Fruit fly (Drosophila melanogaster): ENCODE measurements around the gene atk.
A peak's percentile ranks its signal among the peaks of the same experiment; 100 is the strongest.

The atk gene

DNA sequence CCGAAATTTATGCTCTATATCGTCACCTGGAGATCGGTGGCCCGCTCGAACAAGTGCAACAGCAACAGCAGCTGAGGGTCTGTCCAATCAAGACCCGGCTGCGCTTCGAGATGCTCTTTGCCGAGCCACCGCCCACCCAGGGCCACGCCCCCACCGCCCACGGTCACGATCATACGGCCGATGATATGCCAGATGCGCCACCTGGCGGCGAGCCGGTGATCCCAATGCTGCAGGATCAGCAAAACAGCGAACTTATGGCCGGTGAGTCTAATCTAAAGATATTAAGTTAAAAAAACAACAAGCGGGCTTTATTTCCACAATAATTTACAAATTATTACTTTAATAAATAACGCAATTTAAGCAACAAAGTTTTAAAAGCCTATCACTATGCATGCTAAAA, 33.5 kb upstream of the atk start (continued):
- no peak for TF ChIP-seq CG9437 (GFP tag; optimal IDR thresholded peaks at IDR 0.05)
- TF ChIP-seq Myb (GFP tag; optimal IDR thresholded peaks at IDR 0.05): no peak
- no peak for TF ChIP-seq mirr (GFP tag; optimal IDR thresholded peaks at IDR 0.05)
- TF ChIP-seq stc (GFP tag; IDR thresholded peaks at IDR 0.05): peak; percentile 24; the same call in 1 of the 2 replicates
- no peak for TF ChIP-seq nmo (GFP tag; optimal IDR thresholded peaks at IDR 0.05)
- TF ChIP-seq Poxn (GFP tag; IDR thresholded peaks at IDR 0.05): no peak
- TF ChIP-seq dimm (GFP tag; IDR thresholded peaks at IDR 0.05): no peak
- TF ChIP-seq CG2889 (GFP tag; IDR thresholded peaks at IDR 0.05): no peak
- no peak for TF ChIP-seq Bdp1 (GFP tag; optimal IDR thresholded peaks at IDR 0.05)
- TF ChIP-seq Side (GFP tag; optimal IDR thresholded peaks at IDR 0.05): no peak
- no peak for TF ChIP-seq hth (optimal IDR thresholded peaks at IDR 0.05)
- no peak for TF ChIP-seq CHES-1-like (GFP tag; optimal IDR thresholded peaks at IDR 0.05)
- TF ChIP-seq Hmx (GFP tag; optimal IDR thresholded peaks at IDR 0.05): no peak
- TF ChIP-seq CG11456 (GFP tag; IDR thresholded peaks at IDR 0.05): no peak
- no peak for TF ChIP-seq Jarid2 (GFP tag; optimal IDR thresholded peaks at IDR 0.05)
- TF ChIP-seq CG34422 (GFP tag; IDR thresholded peaks at IDR 0.05): no peak
- 0 out of 2 replicates have a peak, but pooled peaks have one; percentile 5 for TF ChIP-seq CG32532 (GFP tag; IDR thresholded peaks at IDR 0.05)
- 0 out of 2 replicates have a peak, but pooled peaks have one; percentile 19 for TF ChIP-seq amos (GFP tag; IDR thresholded peaks at IDR 0.05; ENCODE audit: partially characterized antibody)
- 0 out of 3 replicates have a peak, but pooled peaks have one; percentile 24 for TF ChIP-seq CG6791 (GFP tag; IDR thresholded peaks at IDR 0.05; ENCODE audit: partially characterized antibody)
- TF ChIP-seq CG8359 (GFP tag; optimal IDR thresholded peaks at IDR 0.05; ENCODE audit: borderline replicate concordance): no peak
- no peak for TF ChIP-seq CG8478 (optimal IDR thresholded peaks at IDR 0.05)
- peak; percentile 60 for TF ChIP-seq CG3065 (GFP tag; optimal IDR thresholded peaks at IDR 0.05)
- TF ChIP-seq CG30020 (tag; optimal IDR thresholded peaks at IDR 0.05): no peak
- peak; percentile 87 for TF ChIP-seq CTCF (GFP tag; optimal IDR thresholded peaks at IDR 0.05)

DNA sequence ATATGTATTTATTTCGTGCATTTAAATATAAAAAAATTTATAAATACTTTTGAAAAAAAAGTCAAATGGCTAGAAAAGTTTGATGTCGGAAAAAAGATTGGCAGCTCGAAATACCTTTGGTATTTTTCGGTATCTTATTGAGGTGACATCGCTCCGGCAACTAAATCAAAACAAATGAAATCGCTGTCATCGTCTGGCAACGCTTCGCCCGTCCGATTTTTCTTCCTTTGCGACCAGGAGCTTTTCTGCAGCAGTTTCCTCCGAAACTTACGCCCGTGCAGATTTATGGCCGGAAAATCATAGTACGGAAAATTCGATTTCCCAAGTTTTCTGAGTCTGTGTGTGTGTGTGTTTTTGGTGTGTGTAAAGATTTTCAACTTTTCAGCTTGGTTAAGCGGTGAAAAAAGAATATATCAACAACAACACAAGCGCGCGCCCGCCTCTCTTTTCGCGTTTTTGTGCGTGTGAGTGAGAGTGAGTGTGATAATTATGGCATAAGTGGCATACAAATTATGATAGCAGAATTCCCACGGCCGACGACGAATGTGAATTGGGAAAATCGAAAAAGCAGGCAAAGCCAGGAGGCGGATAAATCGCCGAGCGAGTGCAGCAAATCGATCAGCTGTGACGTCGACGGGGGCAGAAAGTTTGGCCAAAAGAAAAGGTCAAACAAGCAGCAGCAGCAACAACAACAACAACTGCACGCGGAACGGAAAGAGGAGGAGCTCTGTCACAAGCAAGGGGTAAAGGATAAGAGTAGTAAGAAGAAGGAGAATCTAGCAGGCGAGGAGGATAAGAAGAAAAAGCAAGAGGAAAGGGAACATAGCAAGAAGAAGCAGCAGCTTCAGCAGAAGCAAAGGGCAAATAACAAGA, 32.7 kb upstream of the atk start, which contains the start of gene CG32425:
CG32425 (plus strand) TSS at position 200 of the 873 bp plus-strand sequence.
- TF ChIP-seq Xbp1 (GFP tag; optimal IDR thresholded peaks at IDR 0.05) (peak; percentile 1), ro (GFP tag; IDR thresholded peaks at IDR 0.05) (no peak), CG17359 (tag; optimal IDR thresholded peaks at IDR 0.05) (no peak), CG3065 (GFP tag; optimal IDR thresholded peaks at IDR 0.05) (no peak), Pdp1 (GFP tag; optimal IDR thresholded peaks at IDR 0.05) (peak in 1 of 2 experiments; percentile 80), Asciz (GFP tag; optimal IDR thresholded peaks at IDR 0.05) (no peak), CG7928 (GFP tag; optimal IDR thresholded peaks at IDR 0.05) (no peak), CG15269 (tag; optimal IDR thresholded peaks at IDR 0.05) (peak; percentile 21), Adf1 (GFP tag; IDR thresholded peaks at IDR 0.05) (no peak; the same call in 1 of the 2 replicates), CG32772 (GFP tag; IDR thresholded peaks at IDR 0.05) (no peak), Dfd (GFP tag; optimal IDR thresholded peaks at IDR 0.05) (no peak), rib (GFP tag; IDR thresholded peaks at IDR 0.05) (no peak), BEAF-32 (GFP tag; optimal IDR thresholded peaks at IDR 0.05) (peak; percentile 35), Atf6 (GFP tag; IDR thresholded peaks at IDR 0.05) (no peak), Myb (GFP tag; optimal IDR thresholded peaks at IDR 0.05) (peak; percentile 69), wor (GFP tag; IDR thresholded peaks at IDR 0.05) (no peak), CG7745 (tag; optimal IDR thresholded peaks at IDR 0.05) (no peak), CG3726 (GFP tag; IDR thresholded peaks at IDR 0.05) (no peak), Doc2 (GFP tag; IDR thresholded peaks at IDR 0.05) (no peak), CG15011 (GFP tag; optimal IDR thresholded peaks at IDR 0.05) (no peak), C15 (GFP tag; IDR thresholded peaks at IDR 0.05) (no peak), sug (tag; optimal IDR thresholded peaks at IDR 0.05) (peak; percentile 15), Dek (tag; optimal IDR thresholded peaks at IDR 0.05) (peak; percentile 2), mam (GFP tag; optimal IDR thresholded peaks at IDR 0.05) (no peak), dan (GFP tag; IDR thresholded peaks at IDR 0.05) (no peak), CG17568 (GFP tag; optimal IDR thresholded peaks at IDR 0.05) (no peak), Gug (GFP tag; IDR thresholded peaks at IDR 0.05) (no peak), bbx (GFP tag; IDR thresholded peaks at IDR 0.05; ENCODE audit: partially characterized antibody) (peak; percentile 54), pho (GFP tag; optimal IDR thresholded peaks at IDR 0.05) (no peak)
